Worm (Caenorhabditis elegans) whole organism, L2 larva: ENCODE measurements around the gene twk-6.

Experiments
- lin-11 ChIP-seq: fragments of 150-350 bp; sonication (generic microtip); optimal IDR thresholded peaks from 2 replicates; lab custom pipeline; 2014; ENCODE audit warnings: missing biosample characterization, missing genetic modification characterization, inconsistent platforms, mixed read lengths
- lin-39 ChIP-seq: fragments of 150-350 bp; optimal IDR thresholded peaks from 2 replicates; lab custom pipeline; 2014; ENCODE audit warnings: missing biosample characterization, missing genetic modification reagents, missing genetic modification characterization
- mab-5 ChIP-seq: fragments of 150-350 bp; optimal IDR thresholded peaks from 2 replicates; lab custom pipeline; 2014; ENCODE audit warnings: missing biosample characterization, missing genetic modification characterization
- mbf-1 ChIP-seq: sonication (generic microtip); optimal IDR thresholded peaks from 2 replicates; lab custom pipeline; 2017; ENCODE audit warnings: missing biosample characterization, missing genetic modification characterization
- nhr-129 ChIP-seq: fragments of 150-350 bp; optimal IDR thresholded peaks from 2 replicates; lab custom pipeline; 2014; ENCODE audit warnings: missing biosample characterization, missing genetic modification characterization
- nhr-237 ChIP-seq: fragments of 150-350 bp; optimal IDR thresholded peaks from 2 replicates; lab custom pipeline; 2014; ENCODE audit warnings: missing biosample characterization, missing genetic modification characterization
- snpc-4 ChIP-seq: fragments of 150-350 bp; optimal IDR thresholded peaks from 2 replicates; lab custom pipeline; 2014; ENCODE audit warnings: missing biosample characterization, missing genetic modification characterization

DNA sequence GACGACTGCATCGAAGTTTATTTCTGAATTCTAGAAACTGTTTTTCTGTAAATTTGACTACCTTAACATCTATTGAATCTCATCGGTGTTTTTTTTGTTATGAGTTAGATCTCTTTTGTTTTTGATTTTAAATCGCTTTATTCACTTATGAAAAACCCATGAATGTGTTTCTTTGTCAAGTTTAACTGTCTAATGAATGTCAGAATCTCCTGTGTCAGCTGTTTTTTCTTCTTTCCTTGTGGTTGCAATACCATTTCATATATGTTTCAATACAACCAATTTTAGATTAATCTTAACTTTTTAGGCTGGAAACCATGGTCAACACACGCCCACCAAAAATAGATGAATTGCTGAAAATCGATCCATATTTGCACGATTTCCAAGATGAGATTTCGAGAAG is 47.7 kb upstream of the twk-6 start, which contains the start of gene T04A8.7:
- TF ChIP-seq lin-11 (no peak), mab-5 (no peak), nhr-129 (tag; lab: Kevin White, UChicago) (no peak), lin-39 (tag; lab: Kevin White, UChicago) (no peak), nhr-237 (tag; lab: Kevin White, UChicago) (no peak), mbf-1 (tag; lab: Kevin White, UChicago) (no peak), snpc-4 (tag; lab: Kevin White, UChicago) (no peak)
